Worm (Caenorhabditis elegans): Measurements from ENCODE around the gene T26E4.10.

The T26E4.10 gene

ce11 chrV:15779128-15779729, 18.8 kb downstream of the T26E4.10 start, which contains the start of the genes nhr-285 and irld-52:
TSS of gene nhr-285 (minus strand) at chrV:15779228.
TSS of gene irld-52 (plus strand) at chrV:15779679.
- TF ChIP-seq lim-7 (GFP tag; IDR thresholded peaks at IDR 0.05): no peak
- TF ChIP-seq unc-130 (GFP tag; optimal IDR thresholded peaks at IDR 0.05): no peak

ce11 chrV:15776651-15777050, 21.4 kb downstream of the T26E4.10 start, which contains the start of gene nhr-283:
TSS of gene nhr-283 (minus strand) at chrV:15776751.
- TF ChIP-seq unc-62 (GFP tag; optimal IDR thresholded peaks at IDR 0.05 in 1 of 2) (peak in 1 of 2 experiments; percentile 55), unc-62 (tag; optimal IDR thresholded peaks at IDR 0.05) (no peak), snpc-1.2 (GFP tag; IDR thresholded peaks at IDR 0.05) (no peak)

ce11 chrV:15773941-15774340, 24.1 kb downstream of the T26E4.10 start:
- TF ChIP-seq mep-1 (tag; optimal IDR thresholded peaks at IDR 0.05): no peak
- no peak for TF ChIP-seq ceh-20 (GFP tag; IDR thresholded peaks at IDR 0.05)
- no peak for TF ChIP-seq nhr-42 (GFP tag; IDR thresholded peaks at IDR 0.05)
- no peak for TF ChIP-seq ztf-7 (tag; optimal IDR thresholded peaks at IDR 0.05)
- TF ChIP-seq daf-16 (GFP tag; optimal IDR thresholded peaks at IDR 0.05): no peak
- peak; percentile 55 for TF ChIP-seq daf-16 (tag; optimal IDR thresholded peaks at IDR 0.05)
- peak; percentile 46; the same call in 1 of the 2 replicates for TF ChIP-seq dmd-6 (GFP tag; IDR thresholded peaks at IDR 0.05)
- TF ChIP-seq rbr-2 (tag; optimal IDR thresholded peaks at IDR 0.05): no peak
- TF ChIP-seq T26A8.4 (GFP tag; IDR thresholded peaks at IDR 0.05): no peak
- TF ChIP-seq unc-39 (tag; optimal IDR thresholded peaks at IDR 0.05): no peak
- no peak for TF ChIP-seq ceh-32 (tag; optimal IDR thresholded peaks at IDR 0.05; ENCODE audit: poor library complexity)
- TF ChIP-seq lin-15B (tag; optimal IDR thresholded peaks at IDR 0.05): no peak
- no peak for TF ChIP-seq Y5F2A.4 (GFP tag; optimal IDR thresholded peaks at IDR 0.05)
- no peak for TF ChIP-seq F44E2.7 (GFP tag; IDR thresholded peaks at IDR 0.05)
- no peak for TF ChIP-seq vab-7 (GFP tag; IDR thresholded peaks at IDR 0.05)
- no peak for TF ChIP-seq ceh-28 (tag; optimal IDR thresholded peaks at IDR 0.05)
- peak; percentile 16 to 53 for TF ChIP-seq mdl-1 (tag; optimal IDR thresholded peaks at IDR 0.05)
- no peak for TF ChIP-seq snpc-1.2 (GFP tag; IDR thresholded peaks at IDR 0.05)
- TF ChIP-seq mxl-3 (GFP tag; optimal IDR thresholded peaks at IDR 0.05): peak; percentile 80
- TF ChIP-seq egl-43 (GFP tag; IDR thresholded peaks at IDR 0.05): no peak
- no peak for TF ChIP-seq daf-12 (tag; optimal IDR thresholded peaks at IDR 0.05)
- TF ChIP-seq nhr-237 (tag; optimal IDR thresholded peaks at IDR 0.05): no peak
- no peak for TF ChIP-seq aly-2 (tag; optimal IDR thresholded peaks at IDR 0.05)
- TF ChIP-seq dmd-8 (GFP tag; IDR thresholded peaks at IDR 0.05): no peak
- peak; percentile 21 for TF ChIP-seq nhr-28 (tag; optimal IDR thresholded peaks at IDR 0.05)

- TF ChIP-seq zag-1 (tag; optimal IDR thresholded peaks at IDR 0.05): no peak
- TF ChIP-seq attf-4 (tag; optimal IDR thresholded peaks at IDR 0.05): no peak
- no peak for TF ChIP-seq nhr-77 (tag; optimal IDR thresholded peaks at IDR 0.05)
- no peak for TF ChIP-seq dve-1 (tag; optimal IDR thresholded peaks at IDR 0.05; ENCODE audit: insufficient read depth)
- no peak for TF ChIP-seq lin-39 (tag; optimal IDR thresholded peaks at IDR 0.05)
- TF ChIP-seq F26F4.8 (GFP tag; conservative IDR thresholded peaks at IDR 0.05): no peak
Measured at ce11 chrV:15773141-15773540, 24.9 kb downstream of the T26E4.10 start, which contains the start of gene nhr-60. TSS of gene nhr-60 (minus strand) at chrV:15773241.

ce11 chrV:15769072-15769471, 28.9 kb downstream of the T26E4.10 start, which contains the start of gene F57A10.4:
TSS of gene F57A10.4 (plus strand) at chrV:15769438.
- no peak for TF ChIP-seq jun-1 (tag; optimal IDR thresholded peaks at IDR 0.05)
- TF ChIP-seq unc-130 (GFP tag; optimal IDR thresholded peaks at IDR 0.05): peak; percentile 56
- no peak for TF ChIP-seq nhr-6 (tag; optimal IDR thresholded peaks at IDR 0.05)
- no peak for TF ChIP-seq saeg-2 (GFP tag; IDR thresholded peaks at IDR 0.05)

Data from whole organism, L4 larva.